Fruit fly (Drosophila melanogaster): ENCODE data around the gene sc.

dm6 chrX:352767-353166 is 43.1 kb upstream of the sc start, which contains the start of gene CG43182:
- TF ChIP-seq sens (GFP tag) (no peak), lov (optimal IDR thresholded peaks at IDR 0.05) (no peak), lov (GFP tag; IDR thresholded peaks at IDR 0.05) (no peak)

Data from whole organism, embryonic.